Fruit fly (Drosophila melanogaster): ENCODE measurements around the gene CG32053.

The CG32053 gene

dm6 chr3L:10052586-10052985, 39.6 kb downstream of the CG32053 start:
- TF ChIP-seq pan (optimal IDR thresholded peaks at IDR 0.05), result no peak
- no peak for TF ChIP-seq usp (GFP tag; optimal IDR thresholded peaks at IDR 0.05)
- no peak for TF ChIP-seq Myc (optimal IDR thresholded peaks at IDR 0.05)
- no peak for TF ChIP-seq Hnf4 (GFP tag; optimal IDR thresholded peaks at IDR 0.05)
- no peak for TF ChIP-seq tai (GFP tag; optimal IDR thresholded peaks at IDR 0.05)
- TF ChIP-seq CG9705 (GFP tag; optimal IDR thresholded peaks at IDR 0.05), result no peak
- TF ChIP-seq brk (GFP tag; optimal IDR thresholded peaks at IDR 0.05), result no peak
- no peak for TF ChIP-seq CrebA (GFP tag; optimal IDR thresholded peaks at IDR 0.05; ENCODE audit: borderline replicate concordance)
- no peak for TF ChIP-seq Dif (GFP tag; optimal IDR thresholded peaks at IDR 0.05; ENCODE audit: partially characterized antibody)
- TF ChIP-seq Rel (GFP tag; optimal IDR thresholded peaks at IDR 0.05), result no peak
- no peak for TF ChIP-seq Rel (tag; optimal IDR thresholded peaks at IDR 0.05)
- TF ChIP-seq psq (GFP tag; optimal IDR thresholded peaks at IDR 0.05), result no peak
- no peak for TF ChIP-seq Jra (GFP tag; optimal IDR thresholded peaks at IDR 0.05)
- no peak for TF ChIP-seq OdsH (GFP tag; optimal IDR thresholded peaks at IDR 0.05)
- TF ChIP-seq fru (GFP tag; optimal IDR thresholded peaks at IDR 0.05), result no peak
- TF ChIP-seq N (GFP tag; optimal IDR thresholded peaks at IDR 0.05), result no peak
- TF ChIP-seq ey (GFP tag; optimal IDR thresholded peaks at IDR 0.05), result no peak
